Worm (Caenorhabditis elegans) whole organism, midembryonic: ENCODE data around the gene K06A4.7.

ENCODE experiments used
- T22C8.4 ChIP-seq: fragments of 200-800 bp; sonication (Bioruptor generic); IDR thresholded peaks from 2 replicates; pipeline ENCODE4 v1.3.6; 2022; ENCODE audit warnings: missing genetic modification characterization, missing compliant biosample characterization
- cog-1 ChIP-seq: sonication (generic microtip); optimal IDR thresholded peaks from 2 replicates; lab custom pipeline; 2016; ENCODE audit warnings: missing genetic modification characterization, missing compliant biosample characterization
- flt-1 ChIP-seq: fragments of 200-800 bp; sonication (Bioruptor generic); IDR thresholded peaks from 2 replicates; pipeline ENCODE4 v1.3.6; 2022; ENCODE audit warnings: missing genetic modification characterization, missing compliant biosample characterization
- klf-2 ChIP-seq: fragments of 200-800 bp; sonication (Bioruptor generic); conservative IDR thresholded peaks from 2 replicates; pipeline ENCODE4 v1.3.6; 2022; ENCODE audit warnings: missing genetic modification reagents, missing genetic modification characterization, missing compliant biosample characterization
- med-1 ChIP-seq: sonication (generic microtip); optimal IDR thresholded peaks from 2 replicates; lab custom pipeline; 2017; ENCODE audit warnings: missing genetic modification characterization, mild to moderate bottlenecking, missing compliant biosample characterization, antibody characterized with exemption, missing genetic modification reagents; ENCODE audit not compliant: insufficient read depth
- ref-1 ChIP-seq: fragments of 200-800 bp; sonication (Bioruptor generic); conservative IDR thresholded peaks from 2 replicates; pipeline ENCODE4 v1.3.6; 2022; ENCODE audit warnings: missing genetic modification reagents, missing genetic modification characterization, missing compliant biosample characterization
- tab-1 ChIP-seq: fragments of 200-800 bp; sonication (Bioruptor generic); IDR thresholded peaks from 2 replicates; pipeline ENCODE4 v1.3.6; 2022; ENCODE audit warnings: missing genetic modification characterization, missing compliant biosample characterization

ce11 chrV:9483738-9484256 lies 7.5 kb downstream of the K06A4.7 start, which contains the start of gene K06A4.2:
- no peak for TF ChIP-seq ref-1 (GFP tag; lab: Robert Waterston, UW)
- no peak for TF ChIP-seq med-1 (GFP tag; lab: Kevin White, UChicago)
- no peak for TF ChIP-seq tab-1 (GFP tag; lab: Robert Waterston, UW)
- no peak for TF ChIP-seq klf-2
- TF ChIP-seq cog-1 = no peak
- TF ChIP-seq flt-1 (GFP tag; lab: Robert Waterston, UW) = no peak
- no peak for TF ChIP-seq T22C8.4 (GFP tag; lab: Robert Waterston, UW)
